Worm (Caenorhabditis elegans) whole organism, L2 larva: Measurements from ENCODE around the gene Y66D12A.7.

ENCODE experiments used
- alr-1 ChIP-seq: fragments of 150-350 bp; optimal IDR thresholded peaks from 2 replicates; lab custom pipeline; 2014; ENCODE audit warnings: missing biosample characterization, missing genetic modification characterization
- ama-1 ChIP-seq: fragments of 150-350 bp; optimal IDR thresholded peaks from 2 replicates; lab custom pipeline; 2018; ENCODE audit warnings: inconsistent platforms
- lin-39 ChIP-seq: fragments of 150-350 bp; optimal IDR thresholded peaks from 2 replicates; lab custom pipeline; 2014; ENCODE audit warnings: missing biosample characterization, missing genetic modification reagents, missing genetic modification characterization
- sem-4 ChIP-seq: fragments of 150-350 bp; optimal IDR thresholded peaks from 2 replicates; lab custom pipeline; 2014; ENCODE audit warnings: missing biosample characterization, missing genetic modification reagents, missing genetic modification characterization

DNA sequence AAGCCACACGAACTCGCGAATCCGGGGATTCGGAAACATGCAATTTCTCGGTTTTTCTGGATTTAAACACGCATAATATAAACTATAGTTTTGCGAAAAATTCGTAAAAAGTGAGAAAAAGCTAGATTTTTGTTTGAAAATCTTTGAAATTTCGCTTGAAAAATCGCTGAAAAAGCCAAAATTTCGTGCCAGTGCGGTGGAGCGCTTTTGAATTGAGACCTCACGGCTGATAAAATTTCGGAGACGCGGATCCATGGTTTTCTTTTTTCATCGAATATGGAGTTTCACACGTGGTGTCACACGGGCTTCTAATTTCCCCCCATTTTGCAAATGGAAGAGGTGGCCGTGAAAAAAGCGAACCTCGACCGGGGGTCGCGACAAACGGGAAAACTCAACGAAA lies 10.0 kb upstream of the Y66D12A.7 start:
- TF ChIP-seq lin-39 (tag; lab: Kevin White, UChicago) (no peak), alr-1 (tag; lab: Kevin White, UChicago) (no peak), ama-1 (lab: Kevin White, UChicago) (no peak), sem-4 (tag; lab: Kevin White, UChicago) (no peak)
